Fruit fly (Drosophila melanogaster): Measurements from ENCODE around the gene CG5854.

CG5854 gene

dm6 chr3R:23939921-23940839 is 6.5 kb downstream of the CG5854 start (continued):
- TF ChIP-seq CG6813 (GFP tag; optimal IDR thresholded peaks at IDR 0.05), result peak; percentile 95
- no peak for TF ChIP-seq CG42726 (GFP tag; IDR thresholded peaks at IDR 0.05; ENCODE audit: partially characterized antibody)
- peak in 1 of 2 experiments; percentile 2 for TF ChIP-seq crp (GFP tag; optimal IDR thresholded peaks at IDR 0.05)
- peak; percentile 70; the same call in 1 of the 2 replicates for TF ChIP-seq bowl (GFP tag; IDR thresholded peaks at IDR 0.05)
- no peak for TF ChIP-seq BEAF-32 (GFP tag; optimal IDR thresholded peaks at IDR 0.05)
- peak; percentile 82 for TF ChIP-seq CG12659 (GFP tag; optimal IDR thresholded peaks at IDR 0.05)
- peak; percentile 81 for TF ChIP-seq CG13123 (GFP tag; optimal IDR thresholded peaks at IDR 0.05)
- TF ChIP-seq CG11247 (GFP tag; IDR thresholded peaks at IDR 0.05), result peak; percentile 78
- no peak for TF ChIP-seq aop (GFP tag; IDR thresholded peaks at IDR 0.05)
- no peak for TF ChIP-seq Dip3 (GFP tag; optimal IDR thresholded peaks at IDR 0.05)
- peak; percentile 25 for TF ChIP-seq CG6654 (GFP tag; optimal IDR thresholded peaks at IDR 0.05)
- TF ChIP-seq lola (GFP tag; optimal IDR thresholded peaks at IDR 0.05), result peak in 1 of 3 experiments; percentile 82
- TF ChIP-seq CTCF (GFP tag; optimal IDR thresholded peaks at IDR 0.05), result peak; percentile 30
- peak; percentile 73 for TF ChIP-seq CG2712 (tag; optimal IDR thresholded peaks at IDR 0.05)
- peak; percentile 90 for TF ChIP-seq CG10543 (GFP tag; optimal IDR thresholded peaks at IDR 0.05)
- peak; percentile 89 for TF ChIP-seq gcm (GFP tag; optimal IDR thresholded peaks at IDR 0.05)
- TF ChIP-seq Ets97D (GFP tag; optimal IDR thresholded peaks at IDR 0.05), result peak; percentile 36
- TF ChIP-seq zen (tag; optimal IDR thresholded peaks at IDR 0.05), result peak; percentile 57
- TF ChIP-seq MESR4 (GFP tag; optimal IDR thresholded peaks at IDR 0.05), result peak; percentile 38
- TF ChIP-seq CG10147 (GFP tag; optimal IDR thresholded peaks at IDR 0.05), result peak; percentile 28
- peak; percentile 8 for TF ChIP-seq Abd-B (GFP tag; optimal IDR thresholded peaks at IDR 0.05)
- no peak for TF ChIP-seq CG8478 (optimal IDR thresholded peaks at IDR 0.05)
- peak; percentile 47; the same call in 1 of the 2 replicates for TF ChIP-seq toy (GFP tag; IDR thresholded peaks at IDR 0.05)
- TF ChIP-seq Bdp1 (GFP tag; optimal IDR thresholded peaks at IDR 0.05), result peak; percentile 72
- peak; percentile 73 for TF ChIP-seq CG8089 (GFP tag; optimal IDR thresholded peaks at IDR 0.05)
- TF ChIP-seq E2f1 (GFP tag; IDR thresholded peaks at IDR 0.05), result peak; percentile 76; the same call in 1 of the 2 replicates
- peak; percentile 29 for TF ChIP-seq CG9437 (GFP tag; optimal IDR thresholded peaks at IDR 0.05)
- TF ChIP-seq D (optimal IDR thresholded peaks at IDR 0.05), result no peak
- TF ChIP-seq D (GFP tag; optimal IDR thresholded peaks at IDR 0.05), result peak; percentile 87
- no peak for TF ChIP-seq Scr (GFP tag; IDR thresholded peaks at IDR 0.05; ENCODE audit: partially characterized antibody)
- TF ChIP-seq CG2889 (GFP tag; IDR thresholded peaks at IDR 0.05), result peak; percentile 43; the same call in 1 of the 3 replicates
- no peak for TF ChIP-seq lov (optimal IDR thresholded peaks at IDR 0.05)
- peak; percentile 93 for TF ChIP-seq lov (GFP tag; IDR thresholded peaks at IDR 0.05)
- no peak for TF ChIP-seq fru (optimal IDR thresholded peaks at IDR 0.05)
- peak; percentile 85 for TF ChIP-seq salm (tag; optimal IDR thresholded peaks at IDR 0.05)
- TF ChIP-seq CG2129 (GFP tag; IDR thresholded peaks at IDR 0.05; ENCODE audit: partially characterized antibody), result no peak
- TF ChIP-seq knrl (GFP tag; IDR thresholded peaks at IDR 0.05; ENCODE audit: partially characterized antibody), result no peak
- peak; percentile 76 for TF ChIP-seq bcd (GFP tag; optimal IDR thresholded peaks at IDR 0.05)
- peak; percentile 43 for TF ChIP-seq CG14965 (GFP tag; optimal IDR thresholded peaks at IDR 0.05; ENCODE audit: borderline replicate concordance)
- TF ChIP-seq CG10209 (GFP tag; optimal IDR thresholded peaks at IDR 0.05), result peak; percentile 91
- TF ChIP-seq ap (GFP tag; IDR thresholded peaks at IDR 0.05), result peak; percentile 29; the same call in 1 of the 2 replicates
- peak; percentile 77 for TF ChIP-seq CG4360 (GFP tag; IDR thresholded peaks at IDR 0.05)
- no peak for TF ChIP-seq crol (GFP tag; IDR thresholded peaks at IDR 0.05)
- TF ChIP-seq ash1 (GFP tag; optimal IDR thresholded peaks at IDR 0.05), result peak; percentile 61
- TF ChIP-seq PHDP (tag; optimal IDR thresholded peaks at IDR 0.05), result peak; percentile 85
- no peak for TF ChIP-seq Lim3 (GFP tag; IDR thresholded peaks at IDR 0.05)
- peak; percentile 76 for TF ChIP-seq CG12104 (GFP tag; optimal IDR thresholded peaks at IDR 0.05)
- TF ChIP-seq Hr51 (GFP tag; optimal IDR thresholded peaks at IDR 0.05), result peak; percentile 39 to 40
